Worm (Caenorhabditis elegans) whole organism, L2 larva: ENCODE measurements around the gene T01G5.7.
A peak's percentile ranks its signal among the peaks of the same experiment; 100 is the strongest.
"Not testable (repeated sequence)": the region's sequence is repeated elsewhere in the genome, so short reads cannot be mapped to it uniquely, and the experiment has no call there.

Experiments used
- C34F6.9 ChIP-seq: fragments of 150-350 bp; optimal IDR thresholded peaks from 2 replicates; lab custom pipeline; 2014; ENCODE audit warnings: missing biosample characterization, missing genetic modification characterization
- F13H6.1 ChIP-seq: sonication (generic microtip); optimal IDR thresholded peaks from 2 replicates; lab custom pipeline; 2016; ENCODE audit warnings: missing genetic modification characterization, missing compliant biosample characterization
- R02D3.7 ChIP-seq: fragments of 150-350 bp; optimal IDR thresholded peaks from 2 replicates; lab custom pipeline; 2014; ENCODE audit warnings: missing biosample characterization, missing genetic modification characterization
- Y55F3AM.14 ChIP-seq: fragments of 200-800 bp; sonication (Bioruptor generic); optimal IDR thresholded peaks from 2 replicates; lab custom pipeline; 2018; ENCODE audit warnings: mild to moderate bottlenecking, missing genetic modification characterization, missing compliant biosample characterization
- ZK546.5 ChIP-seq: sonication (generic microtip); optimal IDR thresholded peaks from 2 replicates; lab custom pipeline; 2017; ENCODE audit warnings: missing biosample characterization, missing genetic modification characterization
- alr-1 ChIP-seq: fragments of 150-350 bp; optimal IDR thresholded peaks from 2 replicates; lab custom pipeline; 2014; ENCODE audit warnings: missing biosample characterization, missing genetic modification characterization
- blmp-1 ChIP-seq: sonication (generic microtip); optimal IDR thresholded peaks from 2 replicates; lab custom pipeline; 2017; ENCODE audit warnings: missing genetic modification characterization, mild to moderate bottlenecking, missing compliant biosample characterization, antibody characterized with exemption, moderate library complexity; ENCODE audit not compliant: insufficient read depth
- ceh-82 ChIP-seq: fragments of 150-350 bp; optimal IDR thresholded peaks from 2 replicates; lab custom pipeline; 2014; ENCODE audit warnings: missing biosample characterization, missing genetic modification characterization
- crh-2 ChIP-seq: sonication (generic microtip); optimal IDR thresholded peaks from 2 replicates; lab custom pipeline; 2017; ENCODE audit warnings: missing biosample characterization, missing genetic modification characterization
- dmd-4 ChIP-seq: sonication (generic microtip); optimal IDR thresholded peaks from 2 replicates; lab custom pipeline; 2017; ENCODE audit warnings: missing biosample characterization, missing genetic modification characterization
- elt-3 ChIP-seq: sonication (generic microtip); optimal IDR thresholded peaks from 2 replicates; lab custom pipeline; 2017; ENCODE audit warnings: missing biosample characterization, missing genetic modification characterization
- fos-1 ChIP-seq: fragments of 150-350 bp; optimal IDR thresholded peaks from 2 replicates; lab custom pipeline; 2014; ENCODE audit warnings: missing biosample characterization, missing genetic modification characterization
- gmeb-1 ChIP-seq: fragments of 150-350 bp; optimal IDR thresholded peaks from 2 replicates; lab custom pipeline; 2014; ENCODE audit warnings: missing biosample characterization, missing genetic modification characterization
- lin-11 ChIP-seq: fragments of 150-350 bp; sonication (generic microtip); optimal IDR thresholded peaks from 2 replicates; lab custom pipeline; 2014; ENCODE audit warnings: missing biosample characterization, missing genetic modification characterization, inconsistent platforms, mixed read lengths
- lin-13 ChIP-seq: fragments of 150-350 bp; optimal IDR thresholded peaks from 2 replicates; lab custom pipeline; 2014; ENCODE audit warnings: missing biosample characterization, missing genetic modification reagents, missing genetic modification characterization
- lin-39 ChIP-seq: fragments of 150-350 bp; optimal IDR thresholded peaks from 2 replicates; lab custom pipeline; 2014; ENCODE audit warnings: missing biosample characterization, missing genetic modification reagents, missing genetic modification characterization
- lsy-2 ChIP-seq, 2 experiments: fragments of 150-350 bp in 1 of 2; sonication (generic microtip) in 1 of 2; optimal IDR thresholded peaks; 2 replicates each; lab custom pipeline; 2014 to 2017; ENCODE audit warnings: missing biosample characterization in 2 of 2, missing genetic modification characterization in 2 of 2
- mab-5 ChIP-seq: fragments of 150-350 bp; optimal IDR thresholded peaks from 2 replicates; lab custom pipeline; 2014; ENCODE audit warnings: missing biosample characterization, missing genetic modification characterization
- mbf-1 ChIP-seq: sonication (generic microtip); optimal IDR thresholded peaks from 2 replicates; lab custom pipeline; 2017; ENCODE audit warnings: missing biosample characterization, missing genetic modification characterization
- mdl-1 ChIP-seq, 2 experiments: fragments of 150-350 bp in 1 of 2; sonication (generic microtip) in 1 of 2; optimal IDR thresholded peaks; 2 replicates each; lab custom pipeline; 2017; ENCODE audit warnings: missing biosample characterization in 2 of 2, missing genetic modification characterization in 2 of 2
- nhr-11 ChIP-seq: fragments of 150-350 bp; optimal IDR thresholded peaks from 2 replicates; lab custom pipeline; 2014; ENCODE audit warnings: missing biosample characterization, missing genetic modification characterization
- nhr-237 ChIP-seq: fragments of 150-350 bp; optimal IDR thresholded peaks from 2 replicates; lab custom pipeline; 2014; ENCODE audit warnings: missing biosample characterization, missing genetic modification characterization
- nhr-25 ChIP-seq: fragments of 150-350 bp; sonication (generic microtip); optimal IDR thresholded peaks from 3 replicates; lab custom pipeline; 2014; ENCODE audit warnings: missing biosample characterization, missing genetic modification characterization
- peb-1 ChIP-seq: fragments of 150-350 bp; optimal IDR thresholded peaks from 2 replicates; lab custom pipeline; 2014; ENCODE audit warnings: missing biosample characterization, missing genetic modification characterization
- skn-1 ChIP-seq: sonication (generic microtip); optimal IDR thresholded peaks from 2 replicates; lab custom pipeline; 2017; ENCODE audit warnings: missing biosample characterization, missing genetic modification characterization
- sma-9 ChIP-seq, 2 experiments: fragments of 150-350 bp in 1 of 2; sonication (generic microtip) in 1 of 2; optimal IDR thresholded peaks; 2 replicates each; lab custom pipeline; 2014 to 2016; ENCODE audit warnings: missing genetic modification characterization in 2 of 2, mild to moderate bottlenecking in 1 of 2, missing biosample characterization in 1 of 2, missing compliant biosample characterization in 1 of 2, missing genetic modification reagents in 1 of 2, moderate library complexity in 1 of 2
- unc-55 ChIP-seq: fragments of 150-350 bp; sonication (generic microtip); optimal IDR thresholded peaks from 3 replicates; lab custom pipeline; 2014; ENCODE audit warnings: missing biosample characterization, missing genetic modification reagents, missing genetic modification characterization
- unc-62 ChIP-seq: fragments of 150-350 bp; optimal IDR thresholded peaks from 2 replicates; lab custom pipeline; 2014; ENCODE audit warnings: missing biosample characterization, missing genetic modification reagents, missing genetic modification characterization
- zag-1 ChIP-seq: fragments of 150-350 bp; optimal IDR thresholded peaks from 2 replicates; lab custom pipeline; 2014; ENCODE audit warnings: missing biosample characterization, missing genetic modification characterization
- ztf-1 ChIP-seq: fragments of 200-800 bp; sonication (Bioruptor generic); conservative IDR thresholded peaks from 2 replicates; pipeline ENCODE4 v1.3.6; 2022; ENCODE audit warnings: missing genetic modification characterization, missing compliant biosample characterization

The T01G5.7 gene

DNA sequence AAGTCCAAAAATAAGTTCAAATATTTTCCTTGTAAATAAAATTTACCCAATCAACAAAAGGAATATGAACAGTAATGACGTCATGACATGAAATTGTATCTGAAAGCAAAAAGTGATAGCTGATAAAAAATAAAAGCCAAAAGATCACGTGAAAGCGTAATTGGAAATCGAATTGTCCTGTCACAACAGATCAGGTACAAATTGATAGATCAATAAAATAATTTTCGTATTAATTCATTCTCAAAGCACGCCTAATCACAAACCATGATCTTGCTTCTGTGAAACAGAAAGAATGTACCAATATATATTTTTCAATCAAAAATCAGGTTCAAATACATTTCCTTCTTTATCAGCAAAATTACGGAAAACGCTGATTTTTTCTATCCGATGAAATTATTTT, 7.8 kb downstream of the T01G5.7 start, which contains the start of gene flor-1:
Gene flor-1, minus strand, starts transcription at position 101 of the 400 bp plus-strand sequence.
- TF ChIP-seq lin-13 (GFP tag; lab: Kevin White, UChicago) = no peak
- TF ChIP-seq mbf-1 (tag; lab: Kevin White, UChicago) = no peak
- TF ChIP-seq ztf-1 (GFP tag; lab: Robert Waterston, UW) = no peak
- TF ChIP-seq F13H6.1 (tag; lab: Kevin White, UChicago) = no peak
- TF ChIP-seq mdl-1 (tag; optimal IDR thresholded peaks at IDR 0.05; lab: Kevin White, UChicago) = no peak
- TF ChIP-seq R02D3.7 = no peak
- TF ChIP-seq crh-2 = no peak
- TF ChIP-seq ceh-82 (tag; lab: Kevin White, UChicago) = no peak
- no peak for TF ChIP-seq gmeb-1 (tag; lab: Kevin White, UChicago)

ce11 chrV:15125162-15125561, 13.4 kb downstream of the T01G5.7 start, which contains the start of gene ugt-30:
Gene ugt-30, minus strand, starts transcription at chrV:15125262.
- not testable (repeated sequence) for TF ChIP-seq mdl-1 (tag; optimal IDR thresholded peaks at IDR 0.05; lab: Kevin White, UChicago); ZK546.5; crh-2

DNA sequence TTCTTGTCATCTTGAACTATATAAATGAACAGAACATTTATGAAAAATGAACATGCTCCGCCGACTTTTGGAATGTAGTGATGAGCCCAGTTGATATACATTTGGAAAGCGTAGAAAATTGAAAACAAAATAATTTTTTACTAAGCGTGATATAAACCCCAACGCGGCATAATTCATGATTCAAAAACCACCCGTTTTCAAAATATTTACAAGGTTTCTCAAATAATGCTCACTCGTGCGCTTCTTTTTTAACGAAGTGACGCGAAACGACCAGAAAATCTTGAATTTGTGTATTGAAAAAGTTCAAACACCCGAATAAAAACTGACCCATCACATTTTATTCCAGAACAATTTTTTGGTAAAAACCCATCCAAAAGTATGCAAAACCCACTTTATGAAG, 15.7 kb downstream of the T01G5.7 start, which contains the start of gene srj-27:
Gene srj-27, minus strand, starts transcription at position 101 of the 400 bp plus-strand sequence.
- TF ChIP-seq Y55F3AM.14 (GFP tag; lab: Kevin White, UChicago) = no peak
- TF ChIP-seq unc-55 (GFP tag; lab: Kevin White, UChicago) = no peak
- no peak for TF ChIP-seq dmd-4 (tag; lab: Kevin White, UChicago)
- no peak for TF ChIP-seq mab-5 (tag; lab: Kevin White, UChicago)
- no peak for TF ChIP-seq skn-1 (tag; lab: Kevin White, UChicago)
- no peak for TF ChIP-seq sma-9 (GFP tag; optimal IDR thresholded peaks at IDR 0.05; lab: Kevin White, UChicago)
- no peak for TF ChIP-seq sma-9 (tag; optimal IDR thresholded peaks at IDR 0.05; lab: Kevin White, UChicago)
- no peak for TF ChIP-seq zag-1 (tag; lab: Kevin White, UChicago)
- TF ChIP-seq peb-1 (tag; lab: Kevin White, UChicago) = no peak
- TF ChIP-seq alr-1 (tag; lab: Kevin White, UChicago) = no peak
- TF ChIP-seq C34F6.9 (tag; lab: Kevin White, UChicago) = no peak
- no peak for TF ChIP-seq unc-62 (GFP tag; lab: Kevin White, UChicago)
- no peak for TF ChIP-seq R02D3.7
- TF ChIP-seq, all 48 proteins: peak for 0

DNA sequence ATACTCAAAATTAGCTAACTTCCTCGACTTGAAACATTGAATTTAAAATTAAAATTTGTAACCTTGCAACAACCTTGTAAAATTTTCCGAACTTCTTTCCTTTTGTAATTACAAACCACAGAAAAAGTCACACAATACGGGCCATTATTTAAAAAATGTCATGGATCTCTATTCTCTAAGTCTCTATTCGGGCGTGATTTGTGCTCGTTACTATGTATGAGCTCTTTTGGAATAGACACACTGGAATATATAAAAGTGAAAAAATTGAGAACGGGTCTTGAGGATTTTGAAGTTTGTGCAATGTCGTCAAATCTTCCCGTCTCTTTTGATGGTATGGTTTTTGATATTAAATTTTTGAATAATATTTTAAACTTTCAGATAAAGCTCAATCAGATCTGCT, 16.2 kb downstream of the T01G5.7 start, which contains the start of gene srr-7:
Gene srr-7, plus strand, starts transcription at position 301 of the 400 bp plus-strand sequence.
- TF ChIP-seq ceh-82 (tag; lab: Kevin White, UChicago) = no peak
- no peak for TF ChIP-seq nhr-11 (tag; lab: Kevin White, UChicago)
- TF ChIP-seq mab-5 (tag; lab: Kevin White, UChicago) = no peak

- no peak for TF ChIP-seq skn-1 (tag; lab: Kevin White, UChicago)
- no peak for TF ChIP-seq crh-2
- no peak for TF ChIP-seq blmp-1 (tag; lab: Kevin White, UChicago)
- TF ChIP-seq ZK546.5 = no peak
- TF ChIP-seq lsy-2 (tag; optimal IDR thresholded peaks at IDR 0.05; lab: Kevin White, UChicago) = no peak
- no peak for TF ChIP-seq nhr-25 (tag; lab: Kevin White, UChicago)
- no peak for TF ChIP-seq C34F6.9 (tag; lab: Kevin White, UChicago)
- no peak for TF ChIP-seq nhr-237
- no peak for TF ChIP-seq elt-3 (tag; lab: Kevin White, UChicago)
- TF ChIP-seq lin-11 (tag; lab: Kevin White, UChicago) = no peak
- TF ChIP-seq mdl-1 (tag; optimal IDR thresholded peaks at IDR 0.05; lab: Kevin White, UChicago) = no peak
- no peak for TF ChIP-seq fos-1 (tag; lab: Kevin White, UChicago)
These were observed 20.7 kb downstream of the T01G5.7 start, which contains the start of gene str-171 for ce11 chrV:15132423-15132822. Gene str-171, minus strand, starts transcription at chrV:15132523.

- TF ChIP-seq lin-39 (no peak), mab-5 (tag; lab: Kevin White, UChicago) (no peak), fos-1 (tag; lab: Kevin White, UChicago) (peak; percentile 85)
- TF ChIP-seq, all 48 proteins: peak for 1
These were observed 22.1 kb downstream of the T01G5.7 start for ce11 chrV:15133812-15134211.
